Worm (Caenorhabditis elegans): ENCODE measurements around the gene srw-71.

- TF ChIP-seq nhr-237 (tag; optimal IDR thresholded peaks at IDR 0.05), result no peak
- no peak for TF ChIP-seq nhr-76 (tag; optimal IDR thresholded peaks at IDR 0.05)
- TF ChIP-seq unc-39 (tag; optimal IDR thresholded peaks at IDR 0.05), result no peak
- no peak for TF ChIP-seq snpc-4 (tag; optimal IDR thresholded peaks at IDR 0.05)
- TF ChIP-seq ztf-11 (tag; optimal IDR thresholded peaks at IDR 0.05), result no peak
- TF ChIP-seq pha-4 (tag; optimal IDR thresholded peaks at IDR 0.05), result no peak
- no peak for TF ChIP-seq elt-3 (tag; optimal IDR thresholded peaks at IDR 0.05)
- no peak for TF ChIP-seq mls-2 (tag; optimal IDR thresholded peaks at IDR 0.05)
These were observed 1.7 kb upstream of the srw-71 start for ce11 chrV:7432441-7433146.

Measured in whole organism, mixed stage, embryonic.